Fruit fly (Drosophila melanogaster): Measurements from ENCODE around the gene CG13606.

Gene CG13606

DNA sequence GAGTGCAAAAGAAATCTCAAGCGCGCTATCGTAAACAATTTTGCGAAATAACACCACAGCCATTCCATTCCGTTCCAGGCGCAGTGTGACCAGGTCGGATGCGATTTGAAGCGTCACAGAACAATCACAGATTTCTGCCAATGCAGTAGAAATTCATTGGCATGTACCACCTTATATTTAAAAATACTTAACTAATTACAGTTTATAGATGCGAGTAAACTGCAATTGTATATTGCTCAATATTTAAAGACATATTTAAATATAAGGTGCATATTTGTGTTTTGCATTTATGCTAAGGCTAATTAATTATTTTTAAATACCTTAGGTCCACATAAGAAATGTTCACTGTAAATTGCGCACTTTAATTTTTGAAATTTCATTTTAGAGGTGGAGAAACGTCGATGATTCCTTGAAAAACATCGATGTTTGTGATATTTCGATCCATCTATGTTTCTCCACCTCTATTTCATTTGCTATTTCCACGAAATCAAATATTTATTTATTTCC lies 21.0 kb downstream of the CG13606 start, which contains the start of the genes SMC6 and CG6204 (continued):
- TF ChIP-seq nau (GFP tag; optimal IDR thresholded peaks at IDR 0.05) (no peak), crp (GFP tag; optimal IDR thresholded peaks at IDR 0.05) (peak in 1 of 2 experiments; percentile 60), sna (GFP tag; IDR thresholded peaks at IDR 0.05; ENCODE audit: partially characterized antibody) (no peak), Trl (optimal IDR thresholded peaks at IDR 0.05) (no peak), Trl (GFP tag; optimal IDR thresholded peaks at IDR 0.05) (peak; percentile 79), CG17829 (tag; optimal IDR thresholded peaks at IDR 0.05) (peak; percentile 95), CG11723 (GFP tag; optimal IDR thresholded peaks at IDR 0.05) (peak; percentile 75), ac (GFP tag; optimal IDR thresholded peaks at IDR 0.05) (peak; percentile 53), tll (GFP tag; optimal IDR thresholded peaks at IDR 0.05) (peak; percentile 32 to 43), CG9215 (GFP tag; IDR thresholded peaks at IDR 0.05) (peak; percentile 95), zfh2 (GFP tag; optimal IDR thresholded peaks at IDR 0.05) (peak; percentile 83), CG14014 (GFP tag; IDR thresholded peaks at IDR 0.05) (peak; percentile 96), cato (GFP tag; optimal IDR thresholded peaks at IDR 0.05; ENCODE audit: borderline replicate concordance) (peak; percentile 83), CkIIα-i1 (GFP tag; IDR thresholded peaks at IDR 0.05) (peak; percentile 70; the same call in 1 of the 2 replicates), D (optimal IDR thresholded peaks at IDR 0.05) (no peak), D (GFP tag; optimal IDR thresholded peaks at IDR 0.05) (peak; percentile 80), crol (GFP tag; IDR thresholded peaks at IDR 0.05) (no peak; the same call in 1 of the 2 replicates), Dp (GFP tag; optimal IDR thresholded peaks at IDR 0.05) (peak; percentile 69), disco-r (GFP tag; optimal IDR thresholded peaks at IDR 0.05) (peak; percentile 53), CG30403 (GFP tag; optimal IDR thresholded peaks at IDR 0.05) (peak; percentile 95), ase (GFP tag; IDR thresholded peaks at IDR 0.05) (peak; percentile 90), CG7556 (GFP tag; optimal IDR thresholded peaks at IDR 0.05) (peak; percentile 93), Dbx (GFP tag; IDR thresholded peaks at IDR 0.05) (peak; percentile 95), D19B (GFP tag; optimal IDR thresholded peaks at IDR 0.05) (peak; percentile 84), CG12299 (tag; optimal IDR thresholded peaks at IDR 0.05) (peak; percentile 92), Dek (tag; optimal IDR thresholded peaks at IDR 0.05) (peak; percentile 94), ro (GFP tag; IDR thresholded peaks at IDR 0.05) (peak; percentile 78), sd (tag; optimal IDR thresholded peaks at IDR 0.05) (peak; percentile 92), sug (tag; optimal IDR thresholded peaks at IDR 0.05) (peak; percentile 93), fd3F (GFP tag; optimal IDR thresholded peaks at IDR 0.05) (peak; percentile 96), fu2 (GFP tag; optimal IDR thresholded peaks at IDR 0.05) (peak; percentile 72), CG8281 (tag; optimal IDR thresholded peaks at IDR 0.05) (peak; percentile 81), CG4854 (GFP tag; optimal IDR thresholded peaks at IDR 0.05) (peak; percentile 82), Xrp1 (GFP tag; IDR thresholded peaks at IDR 0.05) (peak; percentile 95), nerfin-1 (tag; optimal IDR thresholded peaks at IDR 0.05) (peak; percentile 94), CG4424 (GFP tag; optimal IDR thresholded peaks at IDR 0.05) (peak; percentile 89), CG4617 (GFP tag; optimal IDR thresholded peaks at IDR 0.05; ENCODE audit: borderline replicate concordance) (peak; percentile 61), seq (GFP tag; IDR thresholded peaks at IDR 0.05) (peak; percentile 92), Max (GFP tag; optimal IDR thresholded peaks at IDR 0.05) (peak; percentile 92), CG1647 (GFP tag; optimal IDR thresholded peaks at IDR 0.05) (peak; percentile 63), CG10321 (GFP tag; IDR thresholded peaks at IDR 0.05) (peak; percentile 67; the same call in 1 of the 2 replicates), CG7786 (GFP tag; optimal IDR thresholded peaks at IDR 0.05) (peak; percentile 79), jing (GFP tag; optimal IDR thresholded peaks at IDR 0.05) (peak; percentile 79), zen2 (GFP tag; IDR thresholded peaks at IDR 0.05; ENCODE audit: partially characterized antibody) (no peak), gcm2 (GFP tag; optimal IDR thresholded peaks at IDR 0.05) (peak; percentile 57), nmo (GFP tag; optimal IDR thresholded peaks at IDR 0.05) (peak; percentile 98), CG6683 (GFP tag; optimal IDR thresholded peaks at IDR 0.05) (peak; percentile 76), Awh (GFP tag; IDR thresholded peaks at IDR 0.05) (peak; percentile 93), CG6254 (GFP tag; optimal IDR thresholded peaks at IDR 0.05) (peak; percentile 80), vvl (GFP tag; IDR thresholded peaks at IDR 0.05) (peak; percentile 97)

All from whole organism, embryonic.